Worm (Caenorhabditis elegans) whole organism, L2 larva: Measurements from ENCODE around the gene srd-21.

ENCODE experiments used
- F13H6.1 ChIP-seq: sonication (generic microtip); optimal IDR thresholded peaks from 2 replicates; lab custom pipeline; 2016; ENCODE audit warnings: missing genetic modification characterization, missing compliant biosample characterization
- alr-1 ChIP-seq: fragments of 150-350 bp; optimal IDR thresholded peaks from 2 replicates; lab custom pipeline; 2014; ENCODE audit warnings: missing biosample characterization, missing genetic modification characterization
- aly-2 ChIP-seq: fragments of 150-350 bp; optimal IDR thresholded peaks from 2 replicates; lab custom pipeline; 2014; ENCODE audit warnings: missing biosample characterization, missing genetic modification characterization
- blmp-1 ChIP-seq: sonication (generic microtip); optimal IDR thresholded peaks from 2 replicates; lab custom pipeline; 2017; ENCODE audit warnings: missing genetic modification characterization, mild to moderate bottlenecking, missing compliant biosample characterization, antibody characterized with exemption, moderate library complexity; ENCODE audit not compliant: insufficient read depth
- egl-27 ChIP-seq: sonication (generic microtip); optimal IDR thresholded peaks from 3 replicates; lab custom pipeline; 2017; ENCODE audit warnings: missing biosample characterization, missing genetic modification reagents, missing genetic modification characterization
- lsy-2 ChIP-seq, 2 experiments: fragments of 150-350 bp in 1 of 2; sonication (generic microtip) in 1 of 2; optimal IDR thresholded peaks; 2 replicates each; lab custom pipeline; 2014 to 2017; ENCODE audit warnings: missing biosample characterization in 2 of 2, missing genetic modification characterization in 2 of 2

DNA sequence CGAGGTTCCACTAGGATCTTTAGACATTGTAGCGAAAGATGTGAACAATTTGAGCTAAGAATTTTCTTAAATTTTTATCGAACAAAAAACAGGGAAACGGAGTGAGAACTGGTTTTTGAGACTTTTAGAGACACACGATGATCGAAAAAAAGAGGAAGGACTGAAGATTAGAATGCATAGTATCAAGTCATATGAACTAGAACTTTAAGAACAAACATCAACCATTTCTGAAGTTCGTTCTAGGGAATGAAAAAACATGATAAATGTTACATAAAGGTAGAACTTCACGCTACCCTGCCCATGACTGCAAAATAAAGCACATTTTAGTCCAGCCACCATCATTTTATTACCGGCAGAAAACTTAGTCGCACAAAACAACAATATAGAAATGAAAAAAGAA, 16.7 kb downstream of the srd-21 start, which contains the start of gene W06G6.9:
- TF ChIP-seq egl-27 (tag; lab: Kevin White, UChicago) (no peak), lsy-2 (tag; optimal IDR thresholded peaks at IDR 0.05; lab: Kevin White, UChicago) (no peak), aly-2 (no peak), alr-1 (tag; lab: Kevin White, UChicago) (no peak), blmp-1 (tag; lab: Kevin White, UChicago) (no peak), F13H6.1 (tag; lab: Kevin White, UChicago) (no peak)
